Fruit fly (Drosophila melanogaster) whole organism, prepupa: ENCODE data around the gene CG12680.
A peak's percentile ranks its signal among the peaks of the same experiment; 100 is the strongest.

Source experiments
- Blimp-1 ChIP-seq: fragments of 200-800 bp; sonication (Bioruptor generic); optimal IDR thresholded peaks from 3 replicates; lab custom pipeline; 2017; ENCODE audit warnings: missing biosample characterization, missing genetic modification characterization, mild to moderate bottlenecking, moderate library complexity, missing genetic modification reagents
- CG10631 ChIP-seq: fragments of 200-800 bp; sonication (Bioruptor generic); optimal IDR thresholded peaks from 2 replicates; lab custom pipeline; 2016; ENCODE audit warnings: missing biosample characterization, missing genetic modification characterization
- CG10669 ChIP-seq: fragments of 200-800 bp; sonication (Bioruptor generic); optimal IDR thresholded peaks from 3 replicates; lab custom pipeline; 2018; ENCODE audit warnings: missing biosample characterization, mild to moderate bottlenecking, missing genetic modification characterization, moderate library complexity
- CG11294 ChIP-seq: fragments of 200-800 bp; sonication (Bioruptor generic); IDR thresholded peaks from 2 replicates; pipeline ENCODE4 v1.3.6; 2022; ENCODE audit warnings: missing biosample characterization, missing genetic modification characterization
- CG15336 ChIP-seq: fragments of 200-800 bp; sonication (Bioruptor generic); IDR thresholded peaks from 2 replicates; pipeline ENCODE4 v1.3.6; 2022; ENCODE audit warnings: missing biosample characterization, missing genetic modification characterization
- CG16779 ChIP-seq: fragments of 200-800 bp; sonication (Bioruptor generic); optimal IDR thresholded peaks from 3 replicates; lab custom pipeline; 2017; ENCODE audit warnings: missing biosample characterization, mild to moderate bottlenecking, missing genetic modification characterization
- CG3032 ChIP-seq: fragments of 200-800 bp; optimal IDR thresholded peaks from 2 replicates; lab custom pipeline; 2019; ENCODE audit warnings: missing biosample characterization, mild to moderate bottlenecking, missing genetic modification characterization, moderate library complexity
- CG31627 ChIP-seq: fragments of 200-800 bp; sonication (Bioruptor generic); optimal IDR thresholded peaks from 3 replicates; lab custom pipeline; 2016; ENCODE audit warnings: missing biosample characterization, missing genetic modification characterization
- CG32006 ChIP-seq: fragments of 200-800 bp; sonication (Bioruptor generic); optimal IDR thresholded peaks from 3 replicates; lab custom pipeline; 2017; ENCODE audit warnings: missing biosample characterization, mild to moderate bottlenecking, missing genetic modification characterization
- CG3919 ChIP-seq: fragments of 200-800 bp; sonication (Bioruptor generic); optimal IDR thresholded peaks from 3 replicates; lab custom pipeline; 2016; ENCODE audit warnings: missing biosample characterization, missing genetic modification characterization
- CG4318 ChIP-seq: fragments of 200-800 bp; sonication (Bioruptor generic); optimal IDR thresholded peaks from 3 replicates; lab custom pipeline; 2017; ENCODE audit warnings: missing biosample characterization, mild to moderate bottlenecking, missing genetic modification characterization
- CG6163 ChIP-seq: fragments of 200-800 bp; sonication (Bioruptor generic); IDR thresholded peaks from 3 replicates; pipeline ENCODE4 v1.3.6; 2022; ENCODE audit warnings: missing biosample characterization, missing genetic modification characterization
- CG6276 ChIP-seq: fragments of 200-800 bp; sonication (Bioruptor generic); optimal IDR thresholded peaks from 2 replicates; lab custom pipeline; 2017; ENCODE audit warnings: missing biosample characterization, mild to moderate bottlenecking, missing genetic modification characterization
- CG6792 ChIP-seq: fragments of 200-800 bp; sonication (Bioruptor generic); optimal IDR thresholded peaks from 3 replicates; lab custom pipeline; 2016; ENCODE audit warnings: missing biosample characterization, missing genetic modification characterization
- CG6854 ChIP-seq: fragments of 200-800 bp; sonication (Bioruptor generic); optimal IDR thresholded peaks from 2 replicates; lab custom pipeline; 2017; ENCODE audit warnings: missing biosample characterization, mild to moderate bottlenecking, missing genetic modification characterization
- CG7368 ChIP-seq: fragments of 200-800 bp; sonication (Bioruptor generic); optimal IDR thresholded peaks from 3 replicates; lab custom pipeline; 2016; ENCODE audit warnings: missing biosample characterization, missing genetic modification characterization
- CG8119 ChIP-seq: fragments of 200-800 bp; sonication (Bioruptor generic); IDR thresholded peaks from 3 replicates; pipeline ENCODE4 v1.3.6; 2022; ENCODE audit warnings: missing biosample characterization, missing genetic modification characterization
- CG8319 ChIP-seq: fragments of 200-800 bp; sonication (Bioruptor generic); optimal IDR thresholded peaks from 3 replicates; lab custom pipeline; 2016; ENCODE audit warnings: missing biosample characterization, missing genetic modification characterization
- CG8632 ChIP-seq: fragments of 200-800 bp; sonication (Bioruptor generic); optimal IDR thresholded peaks from 3 replicates; lab custom pipeline; 2016; ENCODE audit warnings: missing biosample characterization, missing genetic modification characterization
- Eip78C ChIP-seq: fragments of 200-800 bp; sonication (Bioruptor generic); peaks from one replicate; lab custom pipeline; 2016; ENCODE audit warnings: missing biosample characterization, missing genetic modification characterization
- Eip93F ChIP-seq: fragments of 200-800 bp; sonication (Bioruptor generic); optimal IDR thresholded peaks from 2 replicates; lab custom pipeline; 2016; ENCODE audit warnings: missing biosample characterization, mild to moderate bottlenecking, missing genetic modification characterization
- Ets96B ChIP-seq: fragments of 200-800 bp; optimal IDR thresholded peaks from 2 replicates; lab custom pipeline; 2019; ENCODE audit warnings: missing biosample characterization, mild to moderate bottlenecking, missing genetic modification characterization, moderate library complexity
- Hr39 ChIP-seq: fragments of 200-800 bp; sonication (Bioruptor generic); optimal IDR thresholded peaks from 2 replicates; lab custom pipeline; 2016; ENCODE audit warnings: missing biosample characterization, missing genetic modification characterization
- Hr4 ChIP-seq: fragments of 200-800 bp; sonication (Bioruptor generic); optimal IDR thresholded peaks from 3 replicates; lab custom pipeline; 2016; ENCODE audit warnings: missing biosample characterization, missing genetic modification characterization
- Lpt ChIP-seq: fragments of 200-800 bp; sonication (Bioruptor generic); optimal IDR thresholded peaks from 3 replicates; lab custom pipeline; 2016; ENCODE audit warnings: missing biosample characterization, missing genetic modification characterization
- Met ChIP-seq: fragments of 200-800 bp; sonication (Bioruptor generic); optimal IDR thresholded peaks from 3 replicates; lab custom pipeline; 2016; ENCODE audit warnings: missing biosample characterization, missing genetic modification characterization
- OdsH ChIP-seq: fragments of 200-800 bp; sonication (Bioruptor generic); optimal IDR thresholded peaks from 3 replicates; lab custom pipeline; 2016; ENCODE audit warnings: missing biosample characterization, missing genetic modification characterization
- Sox102F ChIP-seq: fragments of 200-800 bp; sonication (Bioruptor generic); optimal IDR thresholded peaks from 2 replicates; lab custom pipeline; 2016; ENCODE audit warnings: missing biosample characterization, mild to moderate bottlenecking, missing genetic modification characterization
- Sox14 ChIP-seq: fragments of 200-800 bp; sonication (Bioruptor generic); optimal IDR thresholded peaks from 3 replicates; lab custom pipeline; 2016; ENCODE audit warnings: missing biosample characterization, missing genetic modification characterization
- achi ChIP-seq: fragments of 200-800 bp; sonication (Bioruptor generic); optimal IDR thresholded peaks from 3 replicates; lab custom pipeline; 2016; ENCODE audit warnings: missing biosample characterization, missing genetic modification characterization
- acj6 ChIP-seq: fragments of 200-800 bp; sonication (Bioruptor generic); optimal IDR thresholded peaks from 3 replicates; lab custom pipeline; 2016; ENCODE audit warnings: missing biosample characterization, missing genetic modification characterization
- cyc ChIP-seq: fragments of 200-800 bp; sonication (Bioruptor generic); optimal IDR thresholded peaks from 3 replicates; lab custom pipeline; 2016; ENCODE audit warnings: missing biosample characterization, missing genetic modification characterization
- dsx ChIP-seq: fragments of 200-800 bp; optimal IDR thresholded peaks from 3 replicates; lab custom pipeline; 2019; ENCODE audit warnings: missing biosample characterization, mild to moderate bottlenecking, missing genetic modification characterization, moderate library complexity; ENCODE audit not compliant: poor library complexity, severe bottlenecking
- esn ChIP-seq: fragments of 200-800 bp; sonication (Bioruptor generic); optimal IDR thresholded peaks from 2 replicates; lab custom pipeline; 2016; ENCODE audit warnings: missing biosample characterization, mild to moderate bottlenecking, missing genetic modification characterization, moderate library complexity
- fkh ChIP-seq: fragments of 200-800 bp; sonication (Bioruptor generic); optimal IDR thresholded peaks from 3 replicates; lab custom pipeline; 2017; ENCODE audit warnings: missing biosample characterization, mild to moderate bottlenecking, missing genetic modification characterization, moderate library complexity
- lz ChIP-seq: fragments of 200-800 bp; sonication (Bioruptor generic); optimal IDR thresholded peaks from 3 replicates; lab custom pipeline; 2016; ENCODE audit warnings: missing biosample characterization, missing genetic modification characterization
- net ChIP-seq: fragments of 200-800 bp; sonication (Bioruptor generic); optimal IDR thresholded peaks from 3 replicates; lab custom pipeline; 2016; ENCODE audit warnings: missing biosample characterization, missing genetic modification characterization
- pdm3 ChIP-seq: fragments of 200-800 bp; sonication (Bioruptor generic); optimal IDR thresholded peaks from 3 replicates; lab custom pipeline; 2016; ENCODE audit warnings: missing biosample characterization, missing genetic modification characterization
- salr ChIP-seq, 2 experiments: fragments of 200-800 bp; sonication (Bioruptor generic); optimal IDR thresholded peaks; 3 replicates each; lab custom pipeline; 2016 to 2018; ENCODE audit warnings: missing biosample characterization in 2 of 2, missing genetic modification characterization in 2 of 2, mild to moderate bottlenecking in 1 of 2
- spab ChIP-seq: fragments of 200-800 bp; sonication (Bioruptor generic); optimal IDR thresholded peaks from 2 replicates; lab custom pipeline; 2017; ENCODE audit warnings: missing biosample characterization, mild to moderate bottlenecking, missing genetic modification characterization, missing genetic modification reagents
- ss ChIP-seq, 2 experiments: fragments of 200-800 bp; sonication (Bioruptor generic); optimal IDR thresholded peaks; 2 replicates in 1 of 2; 3 replicates in 1 of 2; lab custom pipeline; 2017 to 2018; ENCODE audit warnings: mild to moderate bottlenecking in 2 of 2, missing biosample characterization in 2 of 2, missing genetic modification characterization in 2 of 2, moderate library complexity in 1 of 2
- svp ChIP-seq: fragments of 200-800 bp; sonication (Bioruptor generic); peaks from one replicate; lab custom pipeline; 2016; ENCODE audit warnings: missing biosample characterization, missing genetic modification characterization
- topi ChIP-seq: fragments of 200-800 bp; sonication (Bioruptor generic); optimal IDR thresholded peaks from 3 replicates; lab custom pipeline; 2016; ENCODE audit warnings: missing biosample characterization, missing genetic modification characterization
- vri ChIP-seq: fragments of 200-800 bp; sonication (Bioruptor generic); optimal IDR thresholded peaks from 3 replicates; lab custom pipeline; 2016; ENCODE audit warnings: missing biosample characterization, mild to moderate bottlenecking, missing genetic modification characterization

The CG12680 gene

DNA sequence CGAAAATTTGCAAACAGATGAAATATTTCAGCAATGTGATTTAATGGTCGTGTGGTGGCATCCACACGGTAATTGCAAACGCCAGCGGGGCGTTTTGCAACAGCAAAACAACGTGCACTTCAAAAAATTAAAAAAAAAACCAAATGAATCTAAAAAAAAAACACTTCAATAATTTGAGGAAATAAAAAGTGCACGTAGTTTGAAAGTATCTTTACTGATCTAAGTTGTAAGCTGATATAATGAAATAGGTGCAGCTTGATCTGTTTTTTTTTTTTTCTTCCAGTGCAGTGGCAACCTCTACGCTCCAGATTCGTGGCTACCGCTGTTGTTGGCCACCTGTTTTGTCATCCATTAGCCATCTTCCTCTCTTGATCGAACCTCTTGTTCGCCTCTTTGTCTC is 5.5 kb downstream of the CG12680 start (continued):
- TF ChIP-seq CG8632 (GFP tag; lab: Kevin White, UChicago) (no peak), lz (GFP tag; lab: Kevin White, UChicago) (no peak), Eip93F (GFP tag; lab: Kevin White, UChicago) (no peak), CG6854 (GFP tag; lab: Kevin White, UChicago) (no peak), Ets96B (tag; lab: Kevin White, UChicago) (no peak), CG10669 (GFP tag; lab: Kevin White, UChicago) (no peak), salr (GFP tag; optimal IDR thresholded peaks at IDR 0.05; lab: Kevin White, UChicago) (peak in 1 of 2 experiments; percentile 40), topi (GFP tag; lab: Kevin White, UChicago) (no peak), CG16779 (tag; lab: Kevin White, UChicago) (no peak), achi (GFP tag; lab: Kevin White, UChicago) (peak; percentile 62), cyc (GFP tag; lab: Kevin White, UChicago) (no peak), net (peak; percentile 17), CG6276 (GFP tag; lab: Kevin White, UChicago) (peak; percentile 46), CG3919 (GFP tag; lab: Kevin White, UChicago) (peak; percentile 48), CG31627 (GFP tag; lab: Kevin White, UChicago) (no peak), Sox102F (GFP tag; lab: Kevin White, UChicago) (no peak), fkh (GFP tag; lab: Kevin White, UChicago) (no peak)

DNA sequence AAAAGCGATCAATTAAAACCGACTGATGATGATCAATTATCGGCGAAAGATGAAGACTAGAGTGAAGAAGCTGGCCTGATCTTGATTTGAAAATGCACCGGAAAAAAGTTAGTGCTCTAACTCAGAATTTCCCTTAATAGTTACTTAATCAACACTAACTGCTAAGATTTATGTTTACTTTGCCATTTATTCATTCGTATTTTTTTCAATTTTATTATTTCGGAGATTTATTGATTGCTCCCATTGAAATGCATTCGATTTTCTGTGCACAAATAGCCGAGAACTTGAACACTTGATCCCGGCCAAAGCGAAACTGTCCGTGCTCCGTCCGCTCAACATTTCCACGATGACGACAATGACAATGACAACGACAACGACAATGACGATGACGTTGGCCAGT is 12.9 kb downstream of the CG12680 start:
- TF ChIP-seq salr (GFP tag; optimal IDR thresholded peaks at IDR 0.05; lab: Kevin White, UChicago), result no peak
- no peak for TF ChIP-seq pdm3 (GFP tag; lab: Kevin White, UChicago)
- peak; percentile 11 for TF ChIP-seq CG10631
- TF ChIP-seq svp, result peak; percentile 61
- TF ChIP-seq lz (GFP tag; lab: Kevin White, UChicago), result no peak
- TF ChIP-seq Ets96B (tag; lab: Kevin White, UChicago), result peak; percentile 26
- TF ChIP-seq CG7368 (GFP tag; lab: Kevin White, UChicago), result no peak
- no peak for TF ChIP-seq CG16779 (tag; lab: Kevin White, UChicago)
- TF ChIP-seq dsx (GFP tag; lab: Kevin White, UChicago), result no peak
- peak; percentile 23 for TF ChIP-seq CG3919 (GFP tag; lab: Kevin White, UChicago)
- no peak for TF ChIP-seq CG6276 (GFP tag; lab: Kevin White, UChicago)
- no peak for TF ChIP-seq ss (GFP tag; optimal IDR thresholded peaks at IDR 0.05; lab: Kevin White, UChicago)
- no peak for TF ChIP-seq CG11294
- peak; percentile 12 for TF ChIP-seq spab (GFP tag; lab: Kevin White, UChicago)
- TF ChIP-seq CG3032, result peak; percentile 23
- TF ChIP-seq Blimp-1 (GFP tag; lab: Kevin White, UChicago), result no peak
- TF ChIP-seq CG15336 (GFP tag; lab: Robert Waterston, UW), result 0 out of 2 replicates have a peak, but pooled peaks have one; percentile 22
- TF ChIP-seq Eip78C (GFP tag; lab: Kevin White, UChicago), result peak; percentile 48

DNA sequence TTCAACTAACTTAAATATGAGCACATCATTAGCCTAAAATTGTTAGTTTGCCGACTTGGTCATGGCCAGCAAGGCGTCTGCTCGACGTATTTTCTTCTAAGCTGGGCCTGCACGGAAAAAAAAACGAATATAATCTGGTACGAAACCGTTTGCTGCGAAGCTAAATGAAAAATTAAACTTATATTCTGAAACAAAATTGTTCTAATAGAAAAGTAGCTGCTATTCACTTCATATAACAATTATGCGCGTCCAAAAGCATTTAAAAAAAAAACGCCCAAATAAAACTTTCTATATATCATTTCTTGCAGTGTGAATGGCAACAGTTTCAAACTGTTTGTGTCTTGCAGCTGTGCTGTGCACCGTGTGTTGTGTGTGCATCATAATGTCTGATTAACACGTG is 15.8 kb downstream of the CG12680 start:
- no peak for TF ChIP-seq Eip93F (GFP tag; lab: Kevin White, UChicago)
- peak in 1 of 2 experiments; percentile 18 for TF ChIP-seq salr (GFP tag; optimal IDR thresholded peaks at IDR 0.05; lab: Kevin White, UChicago)
- peak; percentile 20 for TF ChIP-seq Hr39 (GFP tag; lab: Kevin White, UChicago)
- peak; percentile 79 for TF ChIP-seq Eip78C (GFP tag; lab: Kevin White, UChicago)
- no peak for TF ChIP-seq vri (GFP tag; lab: Kevin White, UChicago)
- peak; percentile 35 for TF ChIP-seq Sox14 (GFP tag; lab: Kevin White, UChicago)
- TF ChIP-seq CG15336 (GFP tag; lab: Robert Waterston, UW), result peak; percentile 52
- TF ChIP-seq topi (GFP tag; lab: Kevin White, UChicago), result peak; percentile 31
- peak; percentile 19 for TF ChIP-seq CG6276 (GFP tag; lab: Kevin White, UChicago)
- peak; percentile 12 for TF ChIP-seq lz (GFP tag; lab: Kevin White, UChicago)
- TF ChIP-seq CG8632 (GFP tag; lab: Kevin White, UChicago), result no peak
- TF ChIP-seq CG8119 (GFP tag; lab: Robert Waterston, UW), result peak; percentile 47; the same call in 1 of the 3 replicates
- TF ChIP-seq OdsH (GFP tag; lab: Kevin White, UChicago), result peak; percentile 23
- no peak for TF ChIP-seq fkh (GFP tag; lab: Kevin White, UChicago)
- peak; percentile 16 for TF ChIP-seq achi (GFP tag; lab: Kevin White, UChicago)
- peak; percentile 30 for TF ChIP-seq Met
- TF ChIP-seq CG32006 (GFP tag; lab: Kevin White, UChicago), result peak; percentile 68
- TF ChIP-seq CG3919 (GFP tag; lab: Kevin White, UChicago), result peak; percentile 37
- peak; percentile 51; the same call in 1 of the 3 replicates for TF ChIP-seq CG6163 (GFP tag; lab: Robert Waterston, UW)
- no peak for TF ChIP-seq CG6792 (GFP tag; lab: Kevin White, UChicago)
- TF ChIP-seq Lpt (GFP tag; lab: Kevin White, UChicago), result peak; percentile 53
- TF ChIP-seq net, result peak; percentile 6
- TF ChIP-seq esn, result peak; percentile 26
- no peak for TF ChIP-seq CG8319 (GFP tag; lab: Kevin White, UChicago)
- no peak for TF ChIP-seq CG3032
- TF ChIP-seq acj6 (GFP tag; lab: Kevin White, UChicago), result peak; percentile 5
- peak; percentile 30 for TF ChIP-seq pdm3 (GFP tag; lab: Kevin White, UChicago)
- peak; percentile 35 for TF ChIP-seq CG10631
- TF ChIP-seq CG10669 (GFP tag; lab: Kevin White, UChicago), result no peak
- TF ChIP-seq CG4318, result peak; percentile 52
- peak; percentile 44 for TF ChIP-seq Hr4
